Fruit fly (Drosophila melanogaster) whole organism, embryonic: ENCODE data around the gene CG16865.

Experiments
- Ada2b ChIP-seq: fragments of 200-800 bp; sonication (Bioruptor generic); IDR thresholded peaks from 2 replicates; pipeline ENCODE4 v1.3.6; 2022; ENCODE audit warnings: missing biosample characterization, missing genetic modification characterization
- Adf1 ChIP-seq: fragments of 200-800 bp; sonication (Bioruptor generic); IDR thresholded peaks from 2 replicates; pipeline ENCODE4 v1.3.6; 2022; ENCODE audit warnings: missing biosample characterization, missing genetic modification characterization
- Atf-2 ChIP-seq: fragments of 200-800 bp; sonication (Bioruptor generic); optimal IDR thresholded peaks from 2 replicates; lab custom pipeline; 2016; ENCODE audit warnings: missing biosample characterization, missing genetic modification characterization
- CG11504 ChIP-seq: fragments of 200-800 bp; sonication (Bioruptor generic); optimal IDR thresholded peaks from 3 replicates; lab custom pipeline; 2019; ENCODE audit warnings: missing biosample characterization, mild to moderate bottlenecking, missing genetic modification characterization, moderate library complexity
- CG13123 ChIP-seq: fragments of 200-800 bp; sonication (Bioruptor generic); optimal IDR thresholded peaks from 2 replicates; lab custom pipeline; 2016; ENCODE audit warnings: missing biosample characterization, missing genetic modification characterization
- CG14014 ChIP-seq: fragments of 200-800 bp; sonication (Bioruptor generic); IDR thresholded peaks from 2 replicates; pipeline ENCODE4 v1.3.6; 2022; ENCODE audit warnings: missing biosample characterization, missing genetic modification characterization
- CG14050 ChIP-seq: fragments of 200-800 bp; sonication (Bioruptor generic); IDR thresholded peaks from 3 replicates; pipeline ENCODE4 v1.3.6; 2022; ENCODE audit warnings: missing biosample characterization, missing genetic modification characterization
- CG16863 ChIP-seq: fragments of 200-800 bp; sonication (Bioruptor generic); optimal IDR thresholded peaks from 3 replicates; lab custom pipeline; 2016; ENCODE audit warnings: missing biosample characterization, missing genetic modification characterization
- CG17612 ChIP-seq: fragments of 200-800 bp; sonication (Bioruptor generic); IDR thresholded peaks from 2 replicates; pipeline ENCODE4 v1.3.6; 2022; ENCODE audit warnings: missing biosample characterization, missing genetic modification characterization
- CG2116 ChIP-seq: fragments of 200-800 bp; sonication (Bioruptor generic); optimal IDR thresholded peaks from 3 replicates; lab custom pipeline; 2018; ENCODE audit warnings: missing biosample characterization, mild to moderate bottlenecking, missing genetic modification characterization
- CG2875 ChIP-seq: fragments of 200-800 bp; sonication (Bioruptor generic); optimal IDR thresholded peaks from 2 replicates; lab custom pipeline; 2017; ENCODE audit warnings: missing biosample characterization, mild to moderate bottlenecking, missing genetic modification characterization, missing genetic modification reagents
- CG31365 ChIP-seq: fragments of 200-800 bp; sonication (Bioruptor generic); optimal IDR thresholded peaks from 2 replicates; lab custom pipeline; 2018; ENCODE audit warnings: missing biosample characterization, mild to moderate bottlenecking, missing genetic modification characterization
- CG31388 ChIP-seq: fragments of 200-800 bp; sonication (Bioruptor generic); optimal IDR thresholded peaks from 2 replicates; lab custom pipeline; 2016; ENCODE audit warnings: missing biosample characterization, missing genetic modification characterization
- CG4360 ChIP-seq: fragments of 200-800 bp; sonication (Bioruptor generic); IDR thresholded peaks from 2 replicates; pipeline ENCODE4 v1.3.6; 2022; ENCODE audit warnings: missing biosample characterization, missing genetic modification characterization
- CG6765 ChIP-seq: fragments of 200-800 bp; sonication (Bioruptor generic); optimal IDR thresholded peaks from 3 replicates; lab custom pipeline; 2017; ENCODE audit warnings: missing biosample characterization, mild to moderate bottlenecking, missing genetic modification characterization
- CG8388 ChIP-seq: fragments of 200-800 bp; sonication (Bioruptor generic); optimal IDR thresholded peaks from 2 replicates; lab custom pipeline; 2019; ENCODE audit warnings: missing biosample characterization, mild to moderate bottlenecking, missing genetic modification characterization, moderate library complexity
- CrebB ChIP-seq: fragments of 200-800 bp; sonication (Bioruptor generic); optimal IDR thresholded peaks from 3 replicates; lab custom pipeline; 2018; ENCODE audit warnings: missing biosample characterization, mild to moderate bottlenecking, missing genetic modification characterization
- D ChIP-seq, 2 experiments: fragments of 200-800 bp in 1 of 2; fragments of >200 bp in 1 of 2; sonication (Bioruptor generic) in 1 of 2; optimal IDR thresholded peaks; 2 replicates in 1 of 2; 3 replicates in 1 of 2; lab custom pipeline; 2017; ENCODE audit warnings: mild to moderate bottlenecking in 1 of 2, missing biosample characterization in 1 of 2, missing genetic modification characterization in 1 of 2, missing genetic modification reagents in 1 of 2
- Gsc ChIP-seq: fragments of 200-800 bp; sonication (Bioruptor generic); IDR thresholded peaks from 2 replicates; pipeline ENCODE4 v1.3.6; 2022; ENCODE audit warnings: missing biosample characterization, missing genetic modification characterization
- H2.0 ChIP-seq: fragments of 200-800 bp; sonication (Bioruptor generic); IDR thresholded peaks from 2 replicates; pipeline ENCODE4 v1.3.6; 2022; ENCODE audit warnings: missing biosample characterization, missing genetic modification characterization
- HHEX ChIP-seq: fragments of 200-800 bp; sonication (Bioruptor generic); optimal IDR thresholded peaks from 3 replicates; lab custom pipeline; 2017; ENCODE audit warnings: missing biosample characterization, mild to moderate bottlenecking, missing genetic modification characterization, missing genetic modification reagents
- Hand ChIP-seq: fragments of 200-800 bp; sonication (Bioruptor generic); optimal IDR thresholded peaks from 2 replicates; lab custom pipeline; 2017; ENCODE audit warnings: mild to moderate bottlenecking, missing biosample characterization, missing genetic modification reagents, missing genetic modification characterization
- Hey ChIP-seq: fragments of 200-800 bp; sonication (Bioruptor generic); optimal IDR thresholded peaks from 3 replicates; lab custom pipeline; 2018; ENCODE audit warnings: missing biosample characterization, mild to moderate bottlenecking, missing genetic modification characterization
- HmgD ChIP-seq: fragments of 200-800 bp; sonication (Bioruptor generic); optimal IDR thresholded peaks from 3 replicates; lab custom pipeline; 2016; ENCODE audit warnings: missing biosample characterization, missing genetic modification characterization
- Tbp ChIP-seq: fragments of >200 bp; optimal IDR thresholded peaks from 2 replicates; lab custom pipeline; 2018; ENCODE audit warnings: missing biosample characterization, missing genetic modification characterization
- Xrp1 ChIP-seq: fragments of 200-800 bp; sonication (Bioruptor generic); IDR thresholded peaks from 2 replicates; pipeline ENCODE4 v1.3.6; 2022; ENCODE audit warnings: missing biosample characterization, missing genetic modification characterization
- al ChIP-seq: fragments of 200-800 bp; sonication (Bioruptor generic); IDR thresholded peaks from 2 replicates; pipeline ENCODE4 v1.3.6; 2022; ENCODE audit warnings: missing biosample characterization, missing genetic modification characterization
- amos ChIP-seq: fragments of 200-800 bp; sonication (Bioruptor generic); IDR thresholded peaks from 2 replicates; pipeline ENCODE4 v1.3.6; 2022; ENCODE audit warnings: missing biosample characterization, missing genetic modification characterization; ENCODE audit not compliant: partially characterized antibody
- az2 ChIP-seq: fragments of 200-800 bp; sonication (Bioruptor generic); optimal IDR thresholded peaks from 3 replicates; lab custom pipeline; 2016; ENCODE audit warnings: missing biosample characterization, missing genetic modification characterization
- cas ChIP-seq: fragments of 200-800 bp; sonication (Bioruptor generic); IDR thresholded peaks from 2 replicates; pipeline ENCODE4 v1.3.6; 2022; ENCODE audit warnings: missing biosample characterization, missing genetic modification characterization
- caup ChIP-seq: fragments of 200-800 bp; sonication (Bioruptor generic); optimal IDR thresholded peaks from 3 replicates; lab custom pipeline; 2017; ENCODE audit warnings: missing biosample characterization, mild to moderate bottlenecking, missing genetic modification characterization, moderate library complexity; ENCODE audit not compliant: severe bottlenecking
- ci ChIP-seq: fragments of 200-800 bp; sonication (Bioruptor generic); IDR thresholded peaks from 3 replicates; pipeline ENCODE4 v1.3.6; 2022; ENCODE audit warnings: missing biosample characterization, missing genetic modification characterization
- cwo ChIP-seq: fragments of 200-800 bp; sonication (Bioruptor generic); optimal IDR thresholded peaks from 3 replicates; lab custom pipeline; 2017; ENCODE audit warnings: missing biosample characterization, missing genetic modification characterization, mild to moderate bottlenecking, moderate library complexity, missing genetic modification reagents
- dm ChIP-seq: fragments of 200-800 bp; sonication (Bioruptor generic); optimal IDR thresholded peaks from 3 replicates; lab custom pipeline; 2016; ENCODE audit warnings: missing biosample characterization, missing genetic modification characterization
- exex ChIP-seq: fragments of 200-800 bp; sonication (Bioruptor generic); optimal IDR thresholded peaks from 4 replicates; lab custom pipeline; 2018; ENCODE audit warnings: missing biosample characterization, mild to moderate bottlenecking, missing genetic modification characterization, moderate library complexity
- gt ChIP-seq: fragments of 200-800 bp; sonication (Bioruptor generic); IDR thresholded peaks from 2 replicates; pipeline ENCODE4 v1.3.6; 2022; ENCODE audit warnings: missing biosample characterization, missing genetic modification characterization
- her ChIP-seq: fragments of 200-800 bp; sonication (Bioruptor generic); optimal IDR thresholded peaks from 2 replicates; lab custom pipeline; 2016; ENCODE audit warnings: missing biosample characterization, missing genetic modification characterization
- ken ChIP-seq: fragments of 200-800 bp; sonication (Bioruptor generic); IDR thresholded peaks from 3 replicates; pipeline ENCODE4 v1.3.6; 2022; ENCODE audit warnings: missing biosample characterization, missing genetic modification characterization
- luna ChIP-seq: fragments of 200-800 bp; sonication (Bioruptor generic); optimal IDR thresholded peaks from 2 replicates; lab custom pipeline; 2016; ENCODE audit warnings: missing biosample characterization, missing genetic modification characterization
- mirr ChIP-seq: fragments of 200-800 bp; sonication (Bioruptor generic); optimal IDR thresholded peaks from 3 replicates; lab custom pipeline; 2018; ENCODE audit warnings: missing biosample characterization, mild to moderate bottlenecking, missing genetic modification characterization
- oc ChIP-seq: fragments of 200-800 bp; sonication (Bioruptor generic); optimal IDR thresholded peaks from 2 replicates; lab custom pipeline; 2018; ENCODE audit warnings: missing biosample characterization, mild to moderate bottlenecking, missing genetic modification characterization, moderate library complexity
- pfk ChIP-seq: fragments of 200-800 bp; sonication (Bioruptor generic); optimal IDR thresholded peaks from 2 replicates; lab custom pipeline; 2018; ENCODE audit warnings: missing biosample characterization, mild to moderate bottlenecking, missing genetic modification characterization, moderate library complexity
- pros ChIP-seq: fragments of 200-800 bp; sonication (Bioruptor generic); optimal IDR thresholded peaks from 3 replicates; lab custom pipeline; 2019; ENCODE audit warnings: missing biosample characterization, mild to moderate bottlenecking, missing genetic modification characterization, moderate library complexity
- row ChIP-seq: fragments of 200-800 bp; sonication (Bioruptor generic); IDR thresholded peaks from 3 replicates; pipeline ENCODE4 v1.3.6; 2022; ENCODE audit warnings: missing biosample characterization, missing genetic modification characterization
- salm ChIP-seq: fragments of 200-800 bp; sonication (Bioruptor generic); optimal IDR thresholded peaks from 2 replicates; lab custom pipeline; 2018; ENCODE audit warnings: missing biosample characterization, mild to moderate bottlenecking, missing genetic modification characterization
- sens ChIP-seq: fragments of 200-800 bp; sonication (Bioruptor generic); peaks from one replicate; lab custom pipeline; 2016; ENCODE audit warnings: missing biosample characterization, missing genetic modification characterization
- slbo ChIP-seq: fragments of 200-800 bp; sonication (Bioruptor generic); IDR thresholded peaks from 2 replicates; pipeline ENCODE4 v1.3.6; 2022; ENCODE audit warnings: missing biosample characterization, missing genetic modification characterization
- slp2 ChIP-seq: fragments of 200-800 bp; sonication (Bioruptor generic); optimal IDR thresholded peaks from 2 replicates; lab custom pipeline; 2016; ENCODE audit warnings: missing biosample characterization, missing genetic modification characterization
- so ChIP-seq: fragments of 200-800 bp; sonication (Bioruptor generic); IDR thresholded peaks from 3 replicates; pipeline ENCODE4 v1.3.6; 2022; ENCODE audit warnings: missing biosample characterization, missing genetic modification characterization
- tap ChIP-seq: fragments of 200-800 bp; optimal IDR thresholded peaks from 3 replicates; lab custom pipeline; 2019; ENCODE audit warnings: missing biosample characterization, mild to moderate bottlenecking, missing genetic modification characterization, moderate library complexity
- zf30C ChIP-seq: fragments of 200-800 bp; sonication (Bioruptor generic); optimal IDR thresholded peaks from 3 replicates; lab custom pipeline; 2018; ENCODE audit warnings: missing biosample characterization, mild to moderate bottlenecking, missing genetic modification characterization

CG16865 gene

DNA sequence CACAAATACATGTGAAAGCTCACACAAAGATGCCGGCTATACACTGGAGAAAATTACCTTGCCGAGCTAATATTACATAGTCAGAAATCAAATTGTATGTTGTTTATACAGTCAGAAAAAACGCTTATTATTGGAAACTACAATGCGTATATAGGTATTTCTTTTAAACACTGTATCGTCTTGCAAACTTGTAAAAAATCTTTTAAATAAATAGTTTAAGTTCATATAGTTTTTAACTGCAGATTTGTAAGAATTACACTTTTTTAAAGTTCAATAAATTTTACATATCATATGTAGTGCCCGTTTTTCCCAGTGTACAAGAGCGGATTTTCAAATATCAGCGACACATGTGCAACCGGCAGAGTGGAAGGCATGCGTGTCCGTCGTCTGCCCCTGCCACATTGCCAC, 28.4 kb downstream of the CG16865 start (continued):
- peak; percentile 72 for TF ChIP-seq row
- peak; percentile 42 for TF ChIP-seq Adf1 (GFP tag; lab: Robert Waterston, UW)
- no peak for TF ChIP-seq luna
- TF ChIP-seq tap (tag; lab: Kevin White, UChicago): peak; percentile 66
- no peak for TF ChIP-seq cas (GFP tag; lab: Robert Waterston, UW)
- TF ChIP-seq CrebB (tag; lab: Kevin White, UChicago): no peak
- peak; percentile 67 for TF ChIP-seq salm (tag; lab: Kevin White, UChicago)
- no peak for TF ChIP-seq mirr
- peak; percentile 87 for TF ChIP-seq az2 (GFP tag; lab: Kevin White, UChicago)
- no peak for TF ChIP-seq D (optimal IDR thresholded peaks at IDR 0.05; lab: Kevin White, UChicago)
- peak; percentile 69 for TF ChIP-seq D (GFP tag; optimal IDR thresholded peaks at IDR 0.05; lab: Kevin White, UChicago)
- TF ChIP-seq CG4360: no peak
- TF ChIP-seq Hey (tag; lab: Kevin White, UChicago): no peak
- TF ChIP-seq CG14014 (GFP tag; lab: Robert Waterston, UW): peak; percentile 76
- TF ChIP-seq CG6765: peak; percentile 37
- peak; percentile 72 for TF ChIP-seq CG31388 (GFP tag; lab: Kevin White, UChicago)
- peak; percentile 80 for TF ChIP-seq CG8388 (GFP tag; lab: Kevin White, UChicago)
- TF ChIP-seq exex (tag; lab: Kevin White, UChicago): no peak
- peak; percentile 49 for TF ChIP-seq CG13123 (GFP tag; lab: Kevin White, UChicago)
- TF ChIP-seq slp2 (GFP tag; lab: Kevin White, UChicago): peak; percentile 80
- no peak for TF ChIP-seq gt (GFP tag; lab: Robert Waterston, UW)
- TF ChIP-seq CG11504 (tag; lab: Kevin White, UChicago): peak; percentile 95
- TF ChIP-seq HmgD (GFP tag; lab: Kevin White, UChicago): no peak
- peak; percentile 47 for TF ChIP-seq caup
- no peak for TF ChIP-seq pros (GFP tag; lab: Kevin White, UChicago)
- peak; percentile 61 for TF ChIP-seq HHEX (GFP tag; lab: Kevin White, UChicago)
- no peak for TF ChIP-seq Gsc (GFP tag; lab: Robert Waterston, UW)
- no peak for TF ChIP-seq CG31365
- TF ChIP-seq her (GFP tag; lab: Kevin White, UChicago): peak; percentile 53
- TF ChIP-seq CG2875: peak; percentile 86
- peak; percentile 39 for TF ChIP-seq dm (GFP tag; lab: Kevin White, UChicago)
- TF ChIP-seq CG2116 (GFP tag; lab: Kevin White, UChicago): peak; percentile 46
- TF ChIP-seq amos (GFP tag; lab: Robert Waterston, UW): no peak
- TF ChIP-seq H2.0: peak; percentile 74
- peak; percentile 78 for TF ChIP-seq ci
- TF ChIP-seq CG17612 (GFP tag; lab: Robert Waterston, UW): peak; percentile 37; the same call in 1 of the 2 replicates
- TF ChIP-seq Xrp1 (GFP tag; lab: Robert Waterston, UW): peak; percentile 83
- no peak for TF ChIP-seq Tbp (GFP tag; lab: Kevin White, UChicago)
- TF ChIP-seq sens (GFP tag; lab: Kevin White, UChicago): peak; percentile 97
- peak; percentile 86 for TF ChIP-seq Atf-2 (GFP tag; lab: Kevin White, UChicago)
- peak; percentile 80 for TF ChIP-seq slbo (GFP tag; lab: Robert Waterston, UW)
- peak; percentile 90 for TF ChIP-seq so (GFP tag; lab: Robert Waterston, UW)
- TF ChIP-seq CG16863: peak; percentile 81
- TF ChIP-seq zf30C: peak; percentile 18
- peak; percentile 87 for TF ChIP-seq oc (tag; lab: Kevin White, UChicago)
- no peak for TF ChIP-seq pfk
- TF ChIP-seq cwo (GFP tag; lab: Kevin White, UChicago): peak; percentile 70
- TF ChIP-seq Ada2b (GFP tag; lab: Robert Waterston, UW): peak; percentile 85
- TF ChIP-seq al: peak; percentile 52; the same call in 1 of the 2 replicates
- no peak for TF ChIP-seq ken
- peak; percentile 83 for TF ChIP-seq CG14050 (GFP tag; lab: Robert Waterston, UW)
- TF ChIP-seq Hand (GFP tag; lab: Kevin White, UChicago): peak; percentile 45
